Fruit fly (Drosophila melanogaster) whole organism, embryonic: ENCODE results near the gene RpS2.

Experiments used
- Adf1 ChIP-seq: fragments of 200-800 bp; sonication (Bioruptor generic); IDR thresholded peaks from 2 replicates; pipeline ENCODE4 v1.3.6; 2022; ENCODE audit warnings: missing biosample characterization, missing genetic modification characterization
- Antp ChIP-seq: fragments of 200-800 bp; sonication (Bioruptor generic); optimal IDR thresholded peaks from 3 replicates; lab custom pipeline; 2016; ENCODE audit warnings: missing biosample characterization, missing genetic modification characterization
- Atf3 ChIP-seq: fragments of 200-800 bp; sonication (Bioruptor generic); optimal IDR thresholded peaks from 3 replicates; lab custom pipeline; 2016; ENCODE audit warnings: missing biosample characterization, missing genetic modification characterization
- BtbVII ChIP-seq: fragments of 200-800 bp; sonication (Bioruptor generic); optimal IDR thresholded peaks from 3 replicates; lab custom pipeline; 2017; ENCODE audit warnings: missing biosample characterization, mild to moderate bottlenecking, missing genetic modification characterization
- CG11456 ChIP-seq: fragments of 200-800 bp; sonication (Bioruptor generic); IDR thresholded peaks from 3 replicates; pipeline ENCODE4 v1.3.6; 2022; ENCODE audit warnings: missing biosample characterization, missing genetic modification characterization
- CG12219 ChIP-seq: fragments of 200-800 bp; sonication (Bioruptor generic); optimal IDR thresholded peaks from 3 replicates; lab custom pipeline; 2018; ENCODE audit warnings: missing biosample characterization, mild to moderate bottlenecking, missing genetic modification characterization
- CG12391 ChIP-seq: fragments of 200-800 bp; sonication (Bioruptor generic); optimal IDR thresholded peaks from 3 replicates; lab custom pipeline; 2018; ENCODE audit warnings: missing biosample characterization, mild to moderate bottlenecking, missing genetic modification characterization, moderate library complexity
- CG13775 ChIP-seq: fragments of 200-800 bp; sonication (Bioruptor generic); optimal IDR thresholded peaks from 3 replicates; lab custom pipeline; 2017; ENCODE audit warnings: missing biosample characterization, mild to moderate bottlenecking, missing genetic modification characterization
- CG14050 ChIP-seq: fragments of 200-800 bp; sonication (Bioruptor generic); IDR thresholded peaks from 3 replicates; pipeline ENCODE4 v1.3.6; 2022; ENCODE audit warnings: missing biosample characterization, missing genetic modification characterization
- CG1603 ChIP-seq: fragments of 200-800 bp; sonication (Bioruptor generic); optimal IDR thresholded peaks from 2 replicates; lab custom pipeline; 2019; ENCODE audit warnings: missing biosample characterization, mild to moderate bottlenecking, missing genetic modification characterization, moderate library complexity
- CG16779 ChIP-seq: fragments of 200-800 bp; sonication (Bioruptor generic); IDR thresholded peaks from 2 replicates; pipeline ENCODE4 v1.3.6; 2022; ENCODE audit warnings: missing biosample characterization, missing genetic modification characterization
- CG18619 ChIP-seq: fragments of 200-800 bp; sonication (Bioruptor generic); optimal IDR thresholded peaks from 3 replicates; lab custom pipeline; 2017; ENCODE audit warnings: missing biosample characterization, mild to moderate bottlenecking, missing genetic modification characterization
- CG2199 ChIP-seq: fragments of 200-800 bp; sonication (Bioruptor generic); IDR thresholded peaks from 3 replicates; pipeline ENCODE4 v1.3.6; 2022; ENCODE audit warnings: missing biosample characterization, missing genetic modification characterization
- CG30020 ChIP-seq: fragments of 200-800 bp; optimal IDR thresholded peaks from 2 replicates; lab custom pipeline; 2019; ENCODE audit warnings: missing biosample characterization, mild to moderate bottlenecking, missing genetic modification characterization, moderate library complexity
- CG3407 ChIP-seq: fragments of 200-800 bp; sonication (Bioruptor generic); optimal IDR thresholded peaks from 2 replicates; lab custom pipeline; 2018; ENCODE audit warnings: missing biosample characterization, mild to moderate bottlenecking, missing genetic modification characterization
- CG34422 ChIP-seq: fragments of 200-800 bp; sonication (Bioruptor generic); IDR thresholded peaks from 3 replicates; pipeline ENCODE4 v1.3.6; 2022; ENCODE audit warnings: missing biosample characterization, missing genetic modification characterization
- CG6689 ChIP-seq: fragments of 200-800 bp; sonication (Bioruptor generic); IDR thresholded peaks from 2 replicates; pipeline ENCODE4 v1.3.6; 2022; ENCODE audit warnings: missing biosample characterization, missing genetic modification characterization
- CG8359 ChIP-seq: fragments of 200-800 bp; sonication (Bioruptor generic); optimal IDR thresholded peaks from 2 replicates; lab custom pipeline; 2017; ENCODE audit warnings: missing biosample characterization, mild to moderate bottlenecking, missing genetic modification characterization, borderline replicate concordance
- CG9437 ChIP-seq: fragments of 200-800 bp; sonication (Bioruptor generic); optimal IDR thresholded peaks from 2 replicates; lab custom pipeline; 2018; ENCODE audit warnings: missing biosample characterization, mild to moderate bottlenecking, missing genetic modification characterization
- Dek ChIP-seq: fragments of 200-800 bp; sonication (Bioruptor generic); optimal IDR thresholded peaks from 3 replicates; lab custom pipeline; 2019; ENCODE audit warnings: missing biosample characterization, mild to moderate bottlenecking, missing genetic modification characterization, moderate library complexity
- Dip2 ChIP-seq: fragments of 200-800 bp; sonication (Bioruptor generic); IDR thresholded peaks from 2 replicates; pipeline ENCODE4 v1.3.6; 2022; ENCODE audit warnings: missing biosample characterization, missing genetic modification characterization
- Gsc ChIP-seq: fragments of 200-800 bp; sonication (Bioruptor generic); IDR thresholded peaks from 2 replicates; pipeline ENCODE4 v1.3.6; 2022; ENCODE audit warnings: missing biosample characterization, missing genetic modification characterization
- H15 ChIP-seq: fragments of 200-800 bp; sonication (Bioruptor generic); IDR thresholded peaks from 3 replicates; pipeline ENCODE4 v1.3.6; 2022; ENCODE audit warnings: missing biosample characterization, missing genetic modification characterization
- H2.0 ChIP-seq: fragments of 200-800 bp; sonication (Bioruptor generic); IDR thresholded peaks from 2 replicates; pipeline ENCODE4 v1.3.6; 2022; ENCODE audit warnings: missing biosample characterization, missing genetic modification characterization
- Hmx ChIP-seq: fragments of 200-800 bp; sonication (Bioruptor generic); optimal IDR thresholded peaks from 2 replicates; lab custom pipeline; 2016; ENCODE audit warnings: missing biosample characterization, missing genetic modification characterization
- NfI ChIP-seq: fragments of 200-800 bp; sonication (Bioruptor generic); optimal IDR thresholded peaks from 3 replicates; lab custom pipeline; 2018; ENCODE audit warnings: missing biosample characterization, mild to moderate bottlenecking, missing genetic modification characterization, moderate library complexity
- Oli ChIP-seq: fragments of 200-800 bp; sonication (Bioruptor generic); optimal IDR thresholded peaks from 2 replicates; lab custom pipeline; 2018; ENCODE audit warnings: missing biosample characterization, mild to moderate bottlenecking, missing genetic modification characterization, moderate library complexity
- PHDP ChIP-seq: fragments of 200-800 bp; sonication (Bioruptor generic); optimal IDR thresholded peaks from 3 replicates; lab custom pipeline; 2018; ENCODE audit warnings: missing biosample characterization, mild to moderate bottlenecking, missing genetic modification characterization, moderate library complexity
- Pdp1 ChIP-seq, 2 experiments: fragments of 200-800 bp; sonication (Bioruptor generic); optimal IDR thresholded peaks; 3 replicates each; lab custom pipeline; 2016; ENCODE audit warnings: missing biosample characterization in 2 of 2, missing genetic modification characterization in 2 of 2, mild to moderate bottlenecking in 1 of 2, moderate library complexity in 1 of 2
- Poxn ChIP-seq: fragments of 200-800 bp; sonication (Bioruptor generic); IDR thresholded peaks from 2 replicates; pipeline ENCODE4 v1.3.6; 2022; ENCODE audit warnings: missing biosample characterization, missing genetic modification characterization
- YL-1 ChIP-seq: fragments of 200-800 bp; sonication (Bioruptor generic); optimal IDR thresholded peaks from 3 replicates; lab custom pipeline; 2017; ENCODE audit warnings: missing biosample characterization, mild to moderate bottlenecking, missing genetic modification characterization
- ash1 ChIP-seq: fragments of 200-800 bp; sonication (Bioruptor generic); optimal IDR thresholded peaks from 2 replicates; lab custom pipeline; 2018; ENCODE audit warnings: missing biosample characterization, mild to moderate bottlenecking, missing genetic modification characterization
- ato ChIP-seq: fragments of 200-800 bp; sonication (Bioruptor generic); IDR thresholded peaks from 2 replicates; pipeline ENCODE4 v1.3.6; 2022; ENCODE audit warnings: missing biosample characterization, missing genetic modification characterization; ENCODE audit not compliant: partially characterized antibody
- bab2 ChIP-seq: fragments of 200-800 bp; sonication (Bioruptor generic); optimal IDR thresholded peaks from 2 replicates; lab custom pipeline; 2016; ENCODE audit warnings: missing biosample characterization, missing genetic modification characterization
- bsh ChIP-seq, 2 experiments: fragments of 200-800 bp; sonication (Bioruptor generic); optimal IDR thresholded peaks; 2 replicates each; lab custom pipeline; 2017 to 2018; ENCODE audit warnings: mild to moderate bottlenecking in 2 of 2, missing biosample characterization in 2 of 2, missing genetic modification characterization in 2 of 2, moderate library complexity in 1 of 2
- caup ChIP-seq: fragments of 200-800 bp; sonication (Bioruptor generic); optimal IDR thresholded peaks from 3 replicates; lab custom pipeline; 2017; ENCODE audit warnings: missing biosample characterization, mild to moderate bottlenecking, missing genetic modification characterization, moderate library complexity; ENCODE audit not compliant: severe bottlenecking
- crp ChIP-seq, 2 experiments: fragments of 200-800 bp; sonication (Bioruptor generic); optimal IDR thresholded peaks; 2 replicates in 1 of 2; 3 replicates in 1 of 2; lab custom pipeline; 2017; ENCODE audit warnings: missing biosample characterization in 2 of 2, missing genetic modification characterization in 2 of 2, mild to moderate bottlenecking in 1 of 2, moderate library complexity in 1 of 2
- disco-r ChIP-seq: fragments of 200-800 bp; sonication (Bioruptor generic); optimal IDR thresholded peaks from 2 replicates; lab custom pipeline; 2016; ENCODE audit warnings: missing biosample characterization, missing genetic modification characterization
- dmrt11E ChIP-seq: fragments of 200-800 bp; sonication (Bioruptor generic); optimal IDR thresholded peaks from 3 replicates; lab custom pipeline; 2018; ENCODE audit warnings: missing biosample characterization, mild to moderate bottlenecking, missing genetic modification characterization, moderate library complexity
- dpn ChIP-seq, 2 experiments: fragments of 200-800 bp; sonication (Bioruptor generic); optimal IDR thresholded peaks; 3 replicates each; lab custom pipeline; 2016; ENCODE audit warnings: missing biosample characterization in 2 of 2, missing genetic modification characterization in 2 of 2
- exex ChIP-seq: fragments of 200-800 bp; sonication (Bioruptor generic); optimal IDR thresholded peaks from 4 replicates; lab custom pipeline; 2018; ENCODE audit warnings: missing biosample characterization, mild to moderate bottlenecking, missing genetic modification characterization, moderate library complexity
- gro ChIP-seq: fragments of 200-800 bp; sonication (Bioruptor generic); optimal IDR thresholded peaks from 2 replicates; lab custom pipeline; 2016; ENCODE audit warnings: missing biosample characterization, missing genetic modification characterization
- jumu ChIP-seq: fragments of 200-800 bp; sonication (Bioruptor generic); optimal IDR thresholded peaks from 3 replicates; lab custom pipeline; 2016; ENCODE audit warnings: missing biosample characterization, missing genetic modification characterization
- pita ChIP-seq: fragments of 200-800 bp; sonication (Bioruptor generic); optimal IDR thresholded peaks from 2 replicates; lab custom pipeline; 2017; ENCODE audit warnings: missing biosample characterization, mild to moderate bottlenecking, missing genetic modification characterization
- row ChIP-seq: fragments of 200-800 bp; sonication (Bioruptor generic); IDR thresholded peaks from 3 replicates; pipeline ENCODE4 v1.3.6; 2022; ENCODE audit warnings: missing biosample characterization, missing genetic modification characterization
- stc ChIP-seq: fragments of 200-800 bp; sonication (Bioruptor generic); IDR thresholded peaks from 2 replicates; pipeline ENCODE4 v1.3.6; 2022; ENCODE audit warnings: missing biosample characterization, missing genetic modification characterization
- tup ChIP-seq: fragments of 200-800 bp; sonication (Bioruptor generic); optimal IDR thresholded peaks from 2 replicates; lab custom pipeline; 2016; ENCODE audit warnings: missing biosample characterization, mild to moderate bottlenecking, missing genetic modification characterization, moderate library complexity
- tx ChIP-seq: fragments of 200-800 bp; sonication (Bioruptor generic); optimal IDR thresholded peaks from 2 replicates; lab custom pipeline; 2016; ENCODE audit warnings: missing biosample characterization, missing genetic modification characterization
- wdn ChIP-seq: fragments of 200-800 bp; sonication (Bioruptor generic); IDR thresholded peaks from 2 replicates; pipeline ENCODE4 v1.3.6; 2022; ENCODE audit warnings: missing biosample characterization, missing genetic modification characterization
- zen ChIP-seq: fragments of 200-800 bp; sonication (Bioruptor generic); optimal IDR thresholded peaks from 3 replicates; lab custom pipeline; 2018; ENCODE audit warnings: missing biosample characterization, mild to moderate bottlenecking, missing genetic modification characterization, moderate library complexity

Gene RpS2

DNA sequence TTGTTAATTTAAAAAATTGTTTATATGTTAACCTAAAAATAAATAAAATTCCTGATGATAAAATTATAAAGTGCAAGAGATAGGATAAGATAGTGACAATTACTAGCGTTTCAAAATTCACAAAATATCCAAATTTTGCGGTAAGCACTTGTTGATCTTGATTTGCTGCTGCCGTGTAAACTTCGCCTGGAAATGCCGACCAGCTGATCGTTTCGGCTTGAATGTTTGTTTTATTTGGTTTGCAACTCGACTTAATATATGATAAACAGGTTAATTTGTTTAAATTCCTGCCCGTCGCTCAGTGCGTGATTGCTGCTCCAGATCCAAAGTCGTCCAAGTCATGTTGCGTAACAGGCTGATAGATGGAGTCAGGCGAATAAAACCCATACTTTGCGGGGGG lies 24.0 kb upstream of the RpS2 start, which contains the start of gene CG4592 (continued):
- peak; percentile 10 for TF ChIP-seq CG18619
- TF ChIP-seq bsh (GFP tag; optimal IDR thresholded peaks at IDR 0.05; lab: Kevin White, UChicago): peak in 1 of 2 experiments; percentile 70
- TF ChIP-seq caup: peak; percentile 66
- peak; percentile 47; the same call in 1 of the 2 replicates for TF ChIP-seq CG6689 (GFP tag; lab: Robert Waterston, UW)
- TF ChIP-seq crp (GFP tag; optimal IDR thresholded peaks at IDR 0.05; lab: Kevin White, UChicago): peak; percentile 69 to 92
- no peak for TF ChIP-seq ash1 (GFP tag; lab: Kevin White, UChicago)
- peak; percentile 25 for TF ChIP-seq Hmx (GFP tag; lab: Kevin White, UChicago)
- no peak for TF ChIP-seq ato
- TF ChIP-seq CG12391 (tag; lab: Kevin White, UChicago): peak; percentile 70
- TF ChIP-seq zen: peak; percentile 48
- no peak for TF ChIP-seq disco-r (GFP tag; lab: Kevin White, UChicago)
- peak; percentile 19 for TF ChIP-seq YL-1 (GFP tag; lab: Kevin White, UChicago)
- TF ChIP-seq tup (GFP tag; lab: Kevin White, UChicago): no peak
- 0 out of 2 replicates have a peak, but pooled peaks have one; percentile 22 for TF ChIP-seq wdn (GFP tag; lab: Robert Waterston, UW)
- no peak for TF ChIP-seq Dek (tag; lab: Kevin White, UChicago)
- no peak for TF ChIP-seq Dip2
- TF ChIP-seq dpn (GFP tag; optimal IDR thresholded peaks at IDR 0.05; lab: Kevin White, UChicago): peak; percentile 24 to 50
- TF ChIP-seq H15 (GFP tag; lab: Robert Waterston, UW): no peak
- no peak for TF ChIP-seq CG2199 (GFP tag; lab: Robert Waterston, UW)
- TF ChIP-seq exex (tag; lab: Kevin White, UChicago): peak; percentile 52
- TF ChIP-seq CG11456 (GFP tag; lab: Robert Waterston, UW): peak; percentile 73; the same call in 2 of the 3 replicates
- TF ChIP-seq BtbVII (GFP tag; lab: Kevin White, UChicago): peak; percentile 36
- peak; percentile 18; the same call in 1 of the 2 replicates for TF ChIP-seq Adf1 (GFP tag; lab: Robert Waterston, UW)
- peak; percentile 48 for TF ChIP-seq dmrt11E (tag; lab: Kevin White, UChicago)
- TF ChIP-seq CG16779 (GFP tag; lab: Robert Waterston, UW): no peak
- TF ChIP-seq H2.0 (GFP tag; lab: Robert Waterston, UW): peak; percentile 66
- TF ChIP-seq Oli (tag; lab: Kevin White, UChicago): peak; percentile 33
- peak; percentile 53 for TF ChIP-seq CG13775 (GFP tag; lab: Kevin White, UChicago)
- no peak for TF ChIP-seq Poxn (GFP tag; lab: Robert Waterston, UW)
- peak; percentile 33 for TF ChIP-seq CG30020
- peak; percentile 60 to 71 for TF ChIP-seq Pdp1 (GFP tag; optimal IDR thresholded peaks at IDR 0.05; lab: Kevin White, UChicago)
- TF ChIP-seq Gsc (GFP tag; lab: Robert Waterston, UW): no peak
- TF ChIP-seq CG12219 (GFP tag; lab: Kevin White, UChicago): peak; percentile 66
- peak; percentile 21 for TF ChIP-seq CG3407 (GFP tag; lab: Kevin White, UChicago)
- TF ChIP-seq Antp (GFP tag; lab: Kevin White, UChicago): peak; percentile 8
- TF ChIP-seq NfI (GFP tag; lab: Kevin White, UChicago): peak; percentile 65
- peak; percentile 30 for TF ChIP-seq jumu
- TF ChIP-seq tx (GFP tag; lab: Kevin White, UChicago): no peak
- peak; percentile 11; the same call in 1 of the 3 replicates for TF ChIP-seq CG34422 (GFP tag; lab: Robert Waterston, UW)
- peak; percentile 67 for TF ChIP-seq CG1603 (tag; lab: Kevin White, UChicago)
- no peak for TF ChIP-seq CG8359 (GFP tag; lab: Kevin White, UChicago)
- 0 out of 2 replicates have a peak, but pooled peaks have one; percentile 17 for TF ChIP-seq stc (GFP tag; lab: Robert Waterston, UW)
- no peak for TF ChIP-seq PHDP (tag; lab: Kevin White, UChicago)
- TF ChIP-seq CG9437 (GFP tag; lab: Kevin White, UChicago): peak; percentile 41
- TF ChIP-seq gro: peak; percentile 67
- peak; percentile 14 for TF ChIP-seq pita (GFP tag; lab: Kevin White, UChicago)
- peak; percentile 81 for TF ChIP-seq row (GFP tag; lab: Robert Waterston, UW)
- TF ChIP-seq bab2 (GFP tag; lab: Kevin White, UChicago): peak; percentile 22
- no peak for TF ChIP-seq Atf3 (GFP tag; lab: Kevin White, UChicago)
- TF ChIP-seq CG14050 (GFP tag; lab: Robert Waterston, UW): 0 out of 3 replicates have a peak, but pooled peaks have one; percentile 32
